Fruit fly (Drosophila melanogaster) whole organism, prepupa: ENCODE results near the gene CG12010.

Experiments used
- Blimp-1 ChIP-seq: fragments of 200-800 bp; sonication (Bioruptor generic); optimal IDR thresholded peaks from 3 replicates; lab custom pipeline; 2017; ENCODE audit warnings: missing biosample characterization, missing genetic modification characterization, mild to moderate bottlenecking, moderate library complexity, missing genetic modification reagents
- CG10631 ChIP-seq: fragments of 200-800 bp; sonication (Bioruptor generic); optimal IDR thresholded peaks from 2 replicates; lab custom pipeline; 2016; ENCODE audit warnings: missing biosample characterization, missing genetic modification characterization
- CG10669 ChIP-seq: fragments of 200-800 bp; sonication (Bioruptor generic); optimal IDR thresholded peaks from 3 replicates; lab custom pipeline; 2018; ENCODE audit warnings: missing biosample characterization, mild to moderate bottlenecking, missing genetic modification characterization, moderate library complexity
- CG11294 ChIP-seq: fragments of 200-800 bp; sonication (Bioruptor generic); IDR thresholded peaks from 2 replicates; pipeline ENCODE4 v1.3.6; 2022; ENCODE audit warnings: missing biosample characterization, missing genetic modification characterization
- CG11762 ChIP-seq: fragments of 200-800 bp; sonication (Bioruptor generic); optimal IDR thresholded peaks from 3 replicates; lab custom pipeline; 2016; ENCODE audit warnings: missing biosample characterization, missing genetic modification characterization; ENCODE audit not compliant: insufficient read depth
- CG11902 ChIP-seq: fragments of 200-800 bp; sonication (Bioruptor generic); optimal IDR thresholded peaks from 3 replicates; lab custom pipeline; 2016; ENCODE audit warnings: missing biosample characterization, missing genetic modification characterization
- CG15336 ChIP-seq: fragments of 200-800 bp; sonication (Bioruptor generic); IDR thresholded peaks from 2 replicates; pipeline ENCODE4 v1.3.6; 2022; ENCODE audit warnings: missing biosample characterization, missing genetic modification characterization
- CG1621 ChIP-seq: fragments of 200-800 bp; sonication (Bioruptor generic); optimal IDR thresholded peaks from 3 replicates; lab custom pipeline; 2018; ENCODE audit warnings: missing biosample characterization, mild to moderate bottlenecking, missing genetic modification characterization
- CG16779 ChIP-seq: fragments of 200-800 bp; sonication (Bioruptor generic); optimal IDR thresholded peaks from 3 replicates; lab custom pipeline; 2017; ENCODE audit warnings: missing biosample characterization, mild to moderate bottlenecking, missing genetic modification characterization
- CG3032 ChIP-seq: fragments of 200-800 bp; optimal IDR thresholded peaks from 2 replicates; lab custom pipeline; 2019; ENCODE audit warnings: missing biosample characterization, mild to moderate bottlenecking, missing genetic modification characterization, moderate library complexity
- CG31627 ChIP-seq: fragments of 200-800 bp; sonication (Bioruptor generic); optimal IDR thresholded peaks from 3 replicates; lab custom pipeline; 2016; ENCODE audit warnings: missing biosample characterization, missing genetic modification characterization
- CG32006 ChIP-seq: fragments of 200-800 bp; sonication (Bioruptor generic); optimal IDR thresholded peaks from 3 replicates; lab custom pipeline; 2017; ENCODE audit warnings: missing biosample characterization, mild to moderate bottlenecking, missing genetic modification characterization
- CG34406 ChIP-seq: fragments of 200-800 bp; sonication (Bioruptor generic); optimal IDR thresholded peaks from 3 replicates; lab custom pipeline; 2016; ENCODE audit warnings: missing biosample characterization, missing genetic modification characterization
- CG6163 ChIP-seq: fragments of 200-800 bp; sonication (Bioruptor generic); IDR thresholded peaks from 3 replicates; pipeline ENCODE4 v1.3.6; 2022; ENCODE audit warnings: missing biosample characterization, missing genetic modification characterization
- CG6276 ChIP-seq: fragments of 200-800 bp; sonication (Bioruptor generic); optimal IDR thresholded peaks from 2 replicates; lab custom pipeline; 2017; ENCODE audit warnings: missing biosample characterization, mild to moderate bottlenecking, missing genetic modification characterization
- CG6792 ChIP-seq: fragments of 200-800 bp; sonication (Bioruptor generic); optimal IDR thresholded peaks from 3 replicates; lab custom pipeline; 2016; ENCODE audit warnings: missing biosample characterization, missing genetic modification characterization
- CG6854 ChIP-seq: fragments of 200-800 bp; sonication (Bioruptor generic); optimal IDR thresholded peaks from 2 replicates; lab custom pipeline; 2017; ENCODE audit warnings: missing biosample characterization, mild to moderate bottlenecking, missing genetic modification characterization
- CG7368 ChIP-seq: fragments of 200-800 bp; sonication (Bioruptor generic); optimal IDR thresholded peaks from 3 replicates; lab custom pipeline; 2016; ENCODE audit warnings: missing biosample characterization, missing genetic modification characterization
- CG8119 ChIP-seq: fragments of 200-800 bp; sonication (Bioruptor generic); IDR thresholded peaks from 3 replicates; pipeline ENCODE4 v1.3.6; 2022; ENCODE audit warnings: missing biosample characterization, missing genetic modification characterization
- CG8319 ChIP-seq: fragments of 200-800 bp; sonication (Bioruptor generic); optimal IDR thresholded peaks from 3 replicates; lab custom pipeline; 2016; ENCODE audit warnings: missing biosample characterization, missing genetic modification characterization
- CG8632 ChIP-seq: fragments of 200-800 bp; sonication (Bioruptor generic); optimal IDR thresholded peaks from 3 replicates; lab custom pipeline; 2016; ENCODE audit warnings: missing biosample characterization, missing genetic modification characterization
- Eip75B ChIP-seq: fragments of 200-800 bp; sonication (Bioruptor generic); optimal IDR thresholded peaks from 3 replicates; lab custom pipeline; 2016; ENCODE audit warnings: missing biosample characterization, missing genetic modification characterization
- Eip78C ChIP-seq: fragments of 200-800 bp; sonication (Bioruptor generic); peaks from one replicate; lab custom pipeline; 2016; ENCODE audit warnings: missing biosample characterization, missing genetic modification characterization
- Eip93F ChIP-seq: fragments of 200-800 bp; sonication (Bioruptor generic); optimal IDR thresholded peaks from 2 replicates; lab custom pipeline; 2016; ENCODE audit warnings: missing biosample characterization, mild to moderate bottlenecking, missing genetic modification characterization
- Ets21C ChIP-seq: fragments of 200-800 bp; sonication (Bioruptor generic); optimal IDR thresholded peaks from 3 replicates; lab custom pipeline; 2016; ENCODE audit warnings: missing biosample characterization, missing genetic modification characterization
- Ets96B ChIP-seq: fragments of 200-800 bp; optimal IDR thresholded peaks from 2 replicates; lab custom pipeline; 2019; ENCODE audit warnings: missing biosample characterization, mild to moderate bottlenecking, missing genetic modification characterization, moderate library complexity
- Gug ChIP-seq: fragments of 200-800 bp; sonication (Bioruptor generic); IDR thresholded peaks from 2 replicates; pipeline ENCODE4 v1.3.6; 2022; ENCODE audit warnings: missing biosample characterization, missing genetic modification characterization
- Hr4 ChIP-seq: fragments of 200-800 bp; sonication (Bioruptor generic); optimal IDR thresholded peaks from 3 replicates; lab custom pipeline; 2016; ENCODE audit warnings: missing biosample characterization, missing genetic modification characterization
- Met ChIP-seq: fragments of 200-800 bp; sonication (Bioruptor generic); optimal IDR thresholded peaks from 3 replicates; lab custom pipeline; 2016; ENCODE audit warnings: missing biosample characterization, missing genetic modification characterization
- Smox ChIP-seq: fragments of 200-800 bp; sonication (Bioruptor generic); optimal IDR thresholded peaks from 3 replicates; lab custom pipeline; 2016; ENCODE audit warnings: missing biosample characterization, missing genetic modification characterization
- Sox102F ChIP-seq: fragments of 200-800 bp; sonication (Bioruptor generic); optimal IDR thresholded peaks from 2 replicates; lab custom pipeline; 2016; ENCODE audit warnings: missing biosample characterization, mild to moderate bottlenecking, missing genetic modification characterization
- Sox14 ChIP-seq: fragments of 200-800 bp; sonication (Bioruptor generic); optimal IDR thresholded peaks from 3 replicates; lab custom pipeline; 2016; ENCODE audit warnings: missing biosample characterization, missing genetic modification characterization
- Sox15 ChIP-seq: fragments of 200-800 bp; sonication (Bioruptor generic); optimal IDR thresholded peaks from 3 replicates; lab custom pipeline; 2016; ENCODE audit warnings: missing biosample characterization, missing genetic modification characterization
- achi ChIP-seq: fragments of 200-800 bp; sonication (Bioruptor generic); optimal IDR thresholded peaks from 3 replicates; lab custom pipeline; 2016; ENCODE audit warnings: missing biosample characterization, missing genetic modification characterization
- acj6 ChIP-seq: fragments of 200-800 bp; sonication (Bioruptor generic); optimal IDR thresholded peaks from 3 replicates; lab custom pipeline; 2016; ENCODE audit warnings: missing biosample characterization, missing genetic modification characterization
- cyc ChIP-seq: fragments of 200-800 bp; sonication (Bioruptor generic); optimal IDR thresholded peaks from 3 replicates; lab custom pipeline; 2016; ENCODE audit warnings: missing biosample characterization, missing genetic modification characterization
- dac ChIP-seq: fragments of 200-800 bp; sonication (Bioruptor generic); optimal IDR thresholded peaks from 2 replicates; lab custom pipeline; 2017; ENCODE audit warnings: missing biosample characterization, mild to moderate bottlenecking, missing genetic modification characterization
- dsx ChIP-seq: fragments of 200-800 bp; optimal IDR thresholded peaks from 3 replicates; lab custom pipeline; 2019; ENCODE audit warnings: missing biosample characterization, mild to moderate bottlenecking, missing genetic modification characterization, moderate library complexity; ENCODE audit not compliant: poor library complexity, severe bottlenecking
- esn ChIP-seq: fragments of 200-800 bp; sonication (Bioruptor generic); optimal IDR thresholded peaks from 2 replicates; lab custom pipeline; 2016; ENCODE audit warnings: missing biosample characterization, mild to moderate bottlenecking, missing genetic modification characterization, moderate library complexity
- fd59A ChIP-seq: fragments of 200-800 bp; sonication (Bioruptor generic); optimal IDR thresholded peaks from 2 replicates; lab custom pipeline; 2017; ENCODE audit warnings: missing biosample characterization, mild to moderate bottlenecking, missing genetic modification characterization, missing genetic modification reagents
- fd85E ChIP-seq: fragments of 200-800 bp; sonication (Bioruptor generic); optimal IDR thresholded peaks from 3 replicates; lab custom pipeline; 2016; ENCODE audit warnings: missing biosample characterization, missing genetic modification characterization
- fkh ChIP-seq: fragments of 200-800 bp; sonication (Bioruptor generic); optimal IDR thresholded peaks from 3 replicates; lab custom pipeline; 2017; ENCODE audit warnings: missing biosample characterization, mild to moderate bottlenecking, missing genetic modification characterization, moderate library complexity
- lz ChIP-seq: fragments of 200-800 bp; sonication (Bioruptor generic); optimal IDR thresholded peaks from 3 replicates; lab custom pipeline; 2016; ENCODE audit warnings: missing biosample characterization, missing genetic modification characterization
- net ChIP-seq: fragments of 200-800 bp; sonication (Bioruptor generic); optimal IDR thresholded peaks from 3 replicates; lab custom pipeline; 2016; ENCODE audit warnings: missing biosample characterization, missing genetic modification characterization
- pdm3 ChIP-seq: fragments of 200-800 bp; sonication (Bioruptor generic); optimal IDR thresholded peaks from 3 replicates; lab custom pipeline; 2016; ENCODE audit warnings: missing biosample characterization, missing genetic modification characterization
- salr ChIP-seq, 2 experiments: fragments of 200-800 bp; sonication (Bioruptor generic); optimal IDR thresholded peaks; 3 replicates each; lab custom pipeline; 2016 to 2018; ENCODE audit warnings: missing biosample characterization in 2 of 2, missing genetic modification characterization in 2 of 2, mild to moderate bottlenecking in 1 of 2
- ss ChIP-seq, 2 experiments: fragments of 200-800 bp; sonication (Bioruptor generic); optimal IDR thresholded peaks; 2 replicates in 1 of 2; 3 replicates in 1 of 2; lab custom pipeline; 2017 to 2018; ENCODE audit warnings: mild to moderate bottlenecking in 2 of 2, missing biosample characterization in 2 of 2, missing genetic modification characterization in 2 of 2, moderate library complexity in 1 of 2
- svp ChIP-seq: fragments of 200-800 bp; sonication (Bioruptor generic); peaks from one replicate; lab custom pipeline; 2016; ENCODE audit warnings: missing biosample characterization, missing genetic modification characterization
- topi ChIP-seq: fragments of 200-800 bp; sonication (Bioruptor generic); optimal IDR thresholded peaks from 3 replicates; lab custom pipeline; 2016; ENCODE audit warnings: missing biosample characterization, missing genetic modification characterization
- vri ChIP-seq: fragments of 200-800 bp; sonication (Bioruptor generic); optimal IDR thresholded peaks from 3 replicates; lab custom pipeline; 2016; ENCODE audit warnings: missing biosample characterization, mild to moderate bottlenecking, missing genetic modification characterization

The CG12010 gene

DNA sequence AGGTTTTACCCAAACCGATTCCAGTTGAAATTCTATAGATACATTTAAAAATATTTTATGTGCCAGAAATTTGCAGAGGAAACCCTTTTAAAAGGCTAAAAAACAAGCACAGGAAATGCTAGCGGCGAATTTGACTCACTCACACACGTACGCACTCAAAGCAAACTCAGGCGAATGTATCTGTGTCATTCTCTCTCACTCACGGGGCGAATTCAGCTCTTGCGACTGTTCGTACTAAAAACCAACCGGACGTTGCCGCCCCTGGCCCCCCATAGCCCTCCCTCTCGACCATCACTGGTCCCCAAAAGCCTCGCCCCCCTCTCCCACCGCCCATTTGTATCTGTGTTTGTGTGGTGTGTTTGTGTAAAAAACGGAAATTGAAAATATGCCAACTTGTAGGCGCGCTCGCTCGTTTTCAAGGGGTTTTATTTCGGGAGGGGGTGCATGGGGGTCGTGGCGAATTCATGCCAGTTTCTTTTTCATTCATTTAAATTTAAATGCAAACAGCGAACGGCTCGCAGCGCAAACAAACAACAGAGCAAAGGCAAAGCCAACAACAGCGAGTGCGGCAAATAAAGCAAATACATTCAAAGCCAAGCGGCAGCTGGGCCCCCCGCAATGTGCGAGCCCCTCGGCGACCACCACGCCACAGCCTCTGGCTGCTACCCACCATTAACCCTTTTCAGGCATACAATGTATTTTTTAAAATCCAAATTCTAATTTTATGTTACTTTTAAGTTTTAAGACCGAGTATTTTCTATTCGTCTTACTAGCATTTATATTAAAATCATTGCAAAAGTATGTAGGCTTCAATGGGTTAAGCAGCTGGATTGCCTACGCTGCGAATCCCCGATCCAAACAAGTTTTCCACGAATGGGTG, 44.4 kb downstream of the CG12010 start:
- peak; percentile 99 for TF ChIP-seq CG8119 (GFP tag; lab: Robert Waterston, UW)
- TF ChIP-seq CG8319 = no peak
- TF ChIP-seq lz = peak; percentile 77
- peak; percentile 61 for TF ChIP-seq cyc
- TF ChIP-seq Hr4 (GFP tag; lab: Kevin White, UChicago) = peak; percentile 98
- peak; percentile 99 for TF ChIP-seq CG15336
- TF ChIP-seq vri = peak; percentile 50
- peak; percentile 93 for TF ChIP-seq CG10631 (GFP tag; lab: Kevin White, UChicago)
- no peak for TF ChIP-seq Eip93F (GFP tag; lab: Kevin White, UChicago)
- peak; percentile 80 for TF ChIP-seq esn
- TF ChIP-seq salr (GFP tag; optimal IDR thresholded peaks at IDR 0.05; lab: Kevin White, UChicago) = peak; percentile 63 to 88
- peak; percentile 76 for TF ChIP-seq Ets96B
- peak; percentile 64 for TF ChIP-seq CG31627 (GFP tag; lab: Kevin White, UChicago)
- TF ChIP-seq fkh (GFP tag; lab: Kevin White, UChicago) = peak; percentile 97
- peak; percentile 25 for TF ChIP-seq CG7368 (GFP tag; lab: Kevin White, UChicago)
- TF ChIP-seq Blimp-1 (GFP tag; lab: Kevin White, UChicago) = peak; percentile 15
- peak; percentile 84 for TF ChIP-seq net (GFP tag; lab: Kevin White, UChicago)
- peak; percentile 43 for TF ChIP-seq Ets21C (GFP tag; lab: Kevin White, UChicago)
- peak; percentile 23 to 53 for TF ChIP-seq ss (GFP tag; optimal IDR thresholded peaks at IDR 0.05; lab: Kevin White, UChicago)
- peak; percentile 98 for TF ChIP-seq CG6276 (GFP tag; lab: Kevin White, UChicago)
- TF ChIP-seq dsx (GFP tag; lab: Kevin White, UChicago) = peak; percentile 85
- TF ChIP-seq CG34406 (GFP tag; lab: Kevin White, UChicago) = peak; percentile 26
- no peak for TF ChIP-seq CG11902
- TF ChIP-seq svp (GFP tag; lab: Kevin White, UChicago) = peak; percentile 82
- peak; percentile 56 for TF ChIP-seq CG16779 (tag; lab: Kevin White, UChicago)
- peak; percentile 60 for TF ChIP-seq CG1621
- peak; percentile 94 for TF ChIP-seq dac (GFP tag; lab: Kevin White, UChicago)
- TF ChIP-seq pdm3 = peak; percentile 90
- peak; percentile 73 for TF ChIP-seq CG11762 (GFP tag; lab: Kevin White, UChicago)
- peak; percentile 95 for TF ChIP-seq CG11294 (GFP tag; lab: Robert Waterston, UW)
- TF ChIP-seq CG6163 (GFP tag; lab: Robert Waterston, UW) = peak; percentile 97
- peak; percentile 95 for TF ChIP-seq Eip78C
- peak; percentile 45 for TF ChIP-seq CG10669 (GFP tag; lab: Kevin White, UChicago)
- peak; percentile 98 for TF ChIP-seq CG32006 (GFP tag; lab: Kevin White, UChicago)
- peak; percentile 66 for TF ChIP-seq Sox102F
- TF ChIP-seq fd85E (GFP tag; lab: Kevin White, UChicago) = no peak
- peak; percentile 91 for TF ChIP-seq achi (GFP tag; lab: Kevin White, UChicago)
- peak; percentile 76 for TF ChIP-seq CG3032 (tag; lab: Kevin White, UChicago)
- TF ChIP-seq acj6 (GFP tag; lab: Kevin White, UChicago) = peak; percentile 71
- TF ChIP-seq CG6792 (GFP tag; lab: Kevin White, UChicago) = peak; percentile 9
- TF ChIP-seq topi (GFP tag; lab: Kevin White, UChicago) = peak; percentile 77
- TF ChIP-seq Sox14 (GFP tag; lab: Kevin White, UChicago) = peak; percentile 93
- TF ChIP-seq Sox15 (GFP tag; lab: Kevin White, UChicago) = no peak
- TF ChIP-seq Smox (GFP tag; lab: Kevin White, UChicago) = peak; percentile 63
- TF ChIP-seq Met (GFP tag; lab: Kevin White, UChicago) = peak; percentile 79
- peak; percentile 28 for TF ChIP-seq CG8632 (GFP tag; lab: Kevin White, UChicago)
- peak; percentile 88 for TF ChIP-seq CG6854
- TF ChIP-seq Gug (GFP tag; lab: Robert Waterston, UW) = peak; percentile 98
- TF ChIP-seq Eip75B (GFP tag; lab: Kevin White, UChicago) = peak; percentile 85
- TF ChIP-seq fd59A (GFP tag; lab: Kevin White, UChicago) = peak; percentile 65
